Worm (Caenorhabditis elegans) whole organism, L3 larva: ENCODE data around the gene unc-104.

Experiments used
- fos-1 ChIP-seq: fragments of 150-350 bp; optimal IDR thresholded peaks from 2 replicates; lab custom pipeline; 2014; ENCODE audit warnings: missing biosample characterization, missing genetic modification characterization
- nfya-1 ChIP-seq: sonication (generic microtip); optimal IDR thresholded peaks from 2 replicates; lab custom pipeline; 2017; ENCODE audit warnings: missing genetic modification characterization, mild to moderate bottlenecking, missing compliant biosample characterization, antibody characterized with exemption, moderate library complexity; ENCODE audit not compliant: insufficient read depth
- nhr-23 ChIP-seq: fragments of 150-350 bp; optimal IDR thresholded peaks from 2 replicates; lab custom pipeline; 2014; ENCODE audit warnings: missing biosample characterization, missing genetic modification reagents, missing genetic modification characterization
- nhr-77 ChIP-seq: fragments of 150-350 bp; optimal IDR thresholded peaks from 2 replicates; lab custom pipeline; 2014; ENCODE audit warnings: missing biosample characterization, missing genetic modification characterization
- unc-39 ChIP-seq: sonication (generic microtip); optimal IDR thresholded peaks from 4 replicates; lab custom pipeline; 2017; ENCODE audit warnings: missing biosample characterization, missing genetic modification characterization

- TF ChIP-seq fos-1 (tag; lab: Kevin White, UChicago): no peak
- TF ChIP-seq unc-39 (tag; lab: Kevin White, UChicago): no peak
- no peak for TF ChIP-seq nhr-23 (tag; lab: Kevin White, UChicago)
- TF ChIP-seq nfya-1 (tag; lab: Kevin White, UChicago): peak; percentile 7
- TF ChIP-seq nhr-77 (tag; lab: Kevin White, UChicago): no peak
Observed at ce11 chrII:7060202-7060601, 65.4 kb downstream of the unc-104 start.
